Worm (Caenorhabditis elegans) whole organism, L4 larva: Measurements from ENCODE around the gene hlh-27.
A peak's percentile ranks its signal among the peaks of the same experiment; 100 is the strongest.

Experiments
- F37D6.2 ChIP-seq: sonication (generic microtip); optimal IDR thresholded peaks from 2 replicates; lab custom pipeline; 2016; ENCODE audit warnings: mild to moderate bottlenecking, missing genetic modification characterization, missing compliant biosample characterization
- R02D3.7 ChIP-seq: fragments of 150-350 bp; sonication (generic microtip); optimal IDR thresholded peaks from 3 replicates; lab custom pipeline; 2014; ENCODE audit warnings: missing biosample characterization, missing genetic modification characterization
- Y75B8A.6 ChIP-seq: fragments of 200-800 bp; sonication (Bioruptor generic); IDR thresholded peaks from 2 replicates; pipeline ENCODE4 v1.3.6; 2022; ENCODE audit warnings: missing genetic modification reagents, missing genetic modification characterization, missing compliant biosample characterization
- aha-1 ChIP-seq: fragments of 150-350 bp; peaks from one replicate; lab custom pipeline; 2014; ENCODE audit warnings: missing biosample characterization, missing genetic modification characterization
- arid-1 ChIP-seq: fragments of 200-800 bp; sonication (Bioruptor generic); conservative IDR thresholded peaks from 2 replicates; pipeline ENCODE4 v1.3.6; 2022; ENCODE audit warnings: missing genetic modification reagents, missing genetic modification characterization, missing compliant biosample characterization
- attf-4 ChIP-seq: sonication (generic microtip); optimal IDR thresholded peaks from 3 replicates; lab custom pipeline; 2017; ENCODE audit warnings: missing biosample characterization, missing genetic modification characterization
- ceh-28 ChIP-seq: fragments of 150-350 bp; optimal IDR thresholded peaks from 2 replicates; lab custom pipeline; 2014; ENCODE audit warnings: missing biosample characterization, missing genetic modification reagents, missing genetic modification characterization
- daf-19 ChIP-seq: fragments of 200-800 bp; sonication (Bioruptor generic); conservative IDR thresholded peaks from 2 replicates; pipeline ENCODE4 v1.3.6; 2022; ENCODE audit warnings: missing genetic modification characterization, missing compliant biosample characterization
- dmd-8 ChIP-seq: fragments of 200-800 bp; sonication (Bioruptor generic); IDR thresholded peaks from 2 replicates; pipeline ENCODE4 v1.3.6; 2022; ENCODE audit warnings: missing genetic modification characterization, missing compliant biosample characterization
- dmd-9 ChIP-seq: fragments of 200-800 bp; sonication (Bioruptor generic); IDR thresholded peaks from 2 replicates; pipeline ENCODE4 v1.3.6; 2022; ENCODE audit warnings: missing genetic modification reagents, missing genetic modification characterization, missing compliant biosample characterization
- dpl-1 ChIP-seq: fragments of 150-350 bp; optimal IDR thresholded peaks from 2 replicates; lab custom pipeline; 2014; ENCODE audit warnings: missing biosample characterization, missing genetic modification reagents, missing genetic modification characterization
- egl-43 ChIP-seq: fragments of 200-800 bp; sonication (Bioruptor generic); IDR thresholded peaks from 2 replicates; pipeline ENCODE4 v1.3.6; 2022; ENCODE audit warnings: missing genetic modification reagents, missing genetic modification characterization, missing compliant biosample characterization
- fos-1 ChIP-seq: fragments of 150-350 bp; optimal IDR thresholded peaks from 2 replicates; lab custom pipeline; 2014; ENCODE audit warnings: missing biosample characterization, missing genetic modification characterization
- hif-1 ChIP-seq, 2 experiments: sonication (generic microtip); optimal IDR thresholded peaks; 2 replicates each; lab custom pipeline; 2016 to 2017; ENCODE audit warnings: missing compliant biosample characterization in 2 of 2, missing genetic modification characterization in 2 of 2, missing genetic modification reagents in 2 of 2, missing genotype in 2 of 2, mild to moderate bottlenecking in 1 of 2
- hlh-11 ChIP-seq: fragments of 200-800 bp; sonication (Bioruptor generic); optimal IDR thresholded peaks from 2 replicates; lab custom pipeline; 2018; ENCODE audit warnings: mild to moderate bottlenecking, missing genetic modification characterization, missing compliant biosample characterization
- jun-1 ChIP-seq: fragments of 150-350 bp; optimal IDR thresholded peaks from 2 replicates; lab custom pipeline; 2014; ENCODE audit warnings: missing biosample characterization, missing genetic modification reagents, missing genetic modification characterization
- lim-7 ChIP-seq: fragments of 200-800 bp; sonication (Bioruptor generic); IDR thresholded peaks from 2 replicates; pipeline ENCODE4 v1.3.6; 2022; ENCODE audit warnings: missing genetic modification characterization, missing compliant biosample characterization
- lin-39 ChIP-seq: fragments of 150-350 bp; optimal IDR thresholded peaks from 2 replicates; lab custom pipeline; 2014; ENCODE audit warnings: missing biosample characterization, missing genetic modification reagents, missing genetic modification characterization
- madf-9 ChIP-seq: fragments of 200-800 bp; sonication (Bioruptor generic); conservative IDR thresholded peaks from 2 replicates; pipeline ENCODE4 v1.3.6; 2022; ENCODE audit warnings: missing genetic modification reagents, missing genetic modification characterization, missing compliant biosample characterization
- mdl-1 ChIP-seq, 2 experiments: fragments of 150-350 bp in 1 of 2; sonication (generic microtip) in 1 of 2; optimal IDR thresholded peaks; 2 replicates each; lab custom pipeline; 2014 to 2017; ENCODE audit warnings: missing biosample characterization in 2 of 2, missing genetic modification characterization in 2 of 2
- mdt-29 ChIP-seq: fragments of 200-800 bp; sonication (Bioruptor generic); IDR thresholded peaks from 2 replicates; pipeline ENCODE4 v1.3.6; 2022; ENCODE audit warnings: missing genetic modification reagents, missing genetic modification characterization, missing compliant biosample characterization
- mxl-2 ChIP-seq: fragments of 200-800 bp; sonication (Bioruptor generic); conservative IDR thresholded peaks from 2 replicates; pipeline ENCODE4 v1.3.6; 2022; ENCODE audit warnings: missing genetic modification reagents, missing genetic modification characterization, missing compliant biosample characterization
- mxl-3 ChIP-seq: fragments of 200-800 bp; sonication (Bioruptor generic); optimal IDR thresholded peaks from 2 replicates; lab custom pipeline; 2018; ENCODE audit warnings: mild to moderate bottlenecking, missing genetic modification characterization, missing compliant biosample characterization
- nhr-111 ChIP-seq: fragments of 200-800 bp; sonication (Bioruptor generic); optimal IDR thresholded peaks from 2 replicates; lab custom pipeline; 2018; ENCODE audit warnings: mild to moderate bottlenecking, missing genetic modification characterization, missing compliant biosample characterization
- nhr-237 ChIP-seq: sonication (generic microtip); optimal IDR thresholded peaks from 2 replicates; lab custom pipeline; 2017; ENCODE audit warnings: missing biosample characterization, missing genetic modification characterization
- nhr-76 ChIP-seq: fragments of 150-350 bp; optimal IDR thresholded peaks from 2 replicates; lab custom pipeline; 2014; ENCODE audit warnings: missing biosample characterization, missing genetic modification characterization
- pqm-1 ChIP-seq: sonication (generic microtip); optimal IDR thresholded peaks from 2 replicates; lab custom pipeline; 2017; ENCODE audit warnings: missing biosample characterization, missing genetic modification characterization
- spr-1 ChIP-seq: sonication (generic microtip); optimal IDR thresholded peaks from 2 replicates; lab custom pipeline; 2016; ENCODE audit warnings: mild to moderate bottlenecking, missing genetic modification characterization, missing compliant biosample characterization
- spr-3 ChIP-seq: fragments of 200-800 bp; sonication (Bioruptor generic); optimal IDR thresholded peaks from 2 replicates; lab custom pipeline; 2018; ENCODE audit warnings: mild to moderate bottlenecking, missing genetic modification characterization, missing compliant biosample characterization
- unc-130 ChIP-seq: sonication (generic microtip); optimal IDR thresholded peaks from 2 replicates; lab custom pipeline; 2016; ENCODE audit warnings: missing genetic modification reagents, missing genetic modification characterization, missing compliant biosample characterization
- zag-1 ChIP-seq: fragments of 150-350 bp; optimal IDR thresholded peaks from 2 replicates; lab custom pipeline; 2014; ENCODE audit warnings: missing biosample characterization, missing genetic modification characterization

Gene hlh-27

DNA sequence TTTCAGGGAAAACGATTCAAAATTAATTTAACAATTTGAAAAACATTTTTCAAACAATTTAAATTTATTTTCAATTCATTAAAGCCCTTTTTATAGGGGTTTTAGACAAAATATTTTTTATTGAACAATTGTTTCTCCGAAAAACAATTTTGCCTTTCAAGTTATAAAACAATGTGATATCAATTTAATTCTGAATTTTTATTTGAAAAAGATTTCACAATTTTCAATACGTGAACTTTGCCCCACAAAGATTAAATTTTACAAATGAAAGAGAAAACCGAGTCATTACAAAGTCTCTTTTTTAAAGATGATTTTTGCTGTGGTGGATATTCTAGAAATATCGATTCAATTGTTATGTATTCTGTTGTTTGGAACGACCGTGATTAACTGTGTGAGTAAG, 21.1 kb downstream of the hlh-27 start, which contains the start of gene ZK177.2:
TSS of gene ZK177.2 (plus strand) at position 301 of the 400 bp plus-strand sequence.
- no peak for TF ChIP-seq dmd-9 (GFP tag; lab: Robert Waterston, UW)
- no peak for TF ChIP-seq mxl-2
- no peak for TF ChIP-seq spr-3 (GFP tag; lab: Kevin White, UChicago)
- TF ChIP-seq daf-19 (GFP tag; lab: Robert Waterston, UW), result no peak
- no peak for TF ChIP-seq fos-1 (tag; lab: Kevin White, UChicago)
- TF ChIP-seq hlh-11 (tag; lab: Kevin White, UChicago), result no peak
- no peak for TF ChIP-seq mdt-29 (GFP tag; lab: Robert Waterston, UW)
- TF ChIP-seq ceh-28 (tag; lab: Kevin White, UChicago), result no peak

DNA sequence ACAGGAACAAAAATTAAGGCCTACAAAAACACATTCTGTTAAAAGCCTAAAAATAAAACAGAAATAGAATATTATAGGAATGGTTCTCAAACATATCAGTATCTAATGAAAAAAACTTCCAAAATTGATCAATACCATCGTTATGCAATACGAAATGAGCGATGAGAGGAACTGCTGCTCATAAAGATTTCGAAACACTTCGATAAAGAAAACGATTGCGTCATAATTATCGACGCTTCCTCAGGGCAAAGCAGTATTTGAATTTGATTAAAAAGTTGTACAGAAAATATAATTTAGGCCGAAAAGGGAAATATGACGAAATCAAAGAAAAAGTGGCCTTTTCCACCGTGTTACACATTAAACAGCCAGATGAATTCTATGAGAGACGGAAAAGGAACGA, 22.0 kb downstream of the hlh-27 start:
- TF ChIP-seq pqm-1, result no peak
- TF ChIP-seq jun-1 (tag; lab: Kevin White, UChicago), result no peak
- no peak for TF ChIP-seq hif-1 (tag; optimal IDR thresholded peaks at IDR 0.05; lab: Kevin White, UChicago)
- no peak for TF ChIP-seq lin-39
- no peak for TF ChIP-seq fos-1 (tag; lab: Kevin White, UChicago)
- no peak for TF ChIP-seq lim-7 (GFP tag; lab: Robert Waterston, UW)

DNA sequence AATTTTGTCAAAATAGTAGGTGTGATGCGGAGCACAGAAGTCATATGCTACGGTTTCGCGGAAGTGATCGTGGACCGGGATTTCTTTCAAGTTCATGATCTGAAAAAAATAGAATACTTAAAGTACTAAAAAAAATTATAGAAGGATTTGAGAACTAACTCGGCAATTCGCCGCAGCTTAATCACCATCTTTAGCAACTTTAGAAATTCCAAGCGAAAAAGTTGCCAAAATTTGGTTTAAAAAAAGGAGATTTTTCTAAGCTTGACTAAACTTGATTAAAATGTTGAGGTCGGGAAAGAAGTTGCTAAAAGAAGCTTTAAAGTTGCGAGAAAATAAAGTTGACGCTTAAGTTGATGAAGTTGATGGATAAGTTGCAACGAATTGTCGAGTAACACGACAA, 22.4 kb downstream of the hlh-27 start, which contains the start of gene ZK177.9:
TSS of gene ZK177.9 (minus strand) at position 101 of the 400 bp plus-strand sequence.
- TF ChIP-seq lim-7 (GFP tag; lab: Robert Waterston, UW) (no peak), egl-43 (GFP tag; lab: Robert Waterston, UW) (no peak), dpl-1 (GFP tag; lab: Kevin White, UChicago) (no peak), mdl-1 (tag; optimal IDR thresholded peaks at IDR 0.05; lab: Kevin White, UChicago) (no peak), attf-4 (tag; lab: Kevin White, UChicago) (no peak), nhr-76 (tag; lab: Kevin White, UChicago) (no peak), nhr-237 (tag; lab: Kevin White, UChicago) (no peak), madf-9 (GFP tag; lab: Robert Waterston, UW) (no peak), arid-1 (GFP tag; lab: Robert Waterston, UW) (no peak), spr-1 (tag; lab: Kevin White, UChicago) (no peak), unc-130 (GFP tag; lab: Kevin White, UChicago) (no peak), nhr-111 (GFP tag; lab: Kevin White, UChicago) (no peak), R02D3.7 (tag; lab: Kevin White, UChicago) (no peak), Y75B8A.6 (GFP tag; lab: Robert Waterston, UW) (no peak), dmd-8 (no peak)
- TF ChIP-seq, all 104 proteins: peak for 0

DNA sequence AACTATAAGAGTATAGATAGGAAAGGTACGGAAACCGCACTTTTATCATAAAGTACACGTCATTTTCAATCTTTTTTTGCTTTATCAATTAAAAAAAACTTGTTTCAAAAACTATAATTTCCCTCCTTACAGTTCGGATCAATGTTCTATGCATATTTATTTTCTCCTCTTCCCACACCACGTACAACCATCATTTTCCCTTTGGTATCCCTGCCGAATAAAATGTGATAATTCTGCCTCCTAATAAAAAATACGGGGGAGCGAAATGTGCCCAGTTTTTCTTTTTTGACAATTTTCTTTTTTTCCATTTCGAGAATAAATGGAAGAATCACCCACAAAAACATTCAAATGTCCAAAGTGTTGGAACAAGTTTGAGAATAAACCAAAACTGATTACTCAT, 24.5 kb downstream of the hlh-27 start, which contains the start of gene ZK177.3:
TSS of gene ZK177.3 (plus strand) at position 301 of the 400 bp plus-strand sequence.
- TF ChIP-seq mxl-3 (GFP tag; lab: Kevin White, UChicago), result no peak
- TF ChIP-seq egl-43 (GFP tag; lab: Robert Waterston, UW), result no peak
- TF ChIP-seq pqm-1, result peak; percentile 40
- TF ChIP-seq unc-130 (GFP tag; lab: Kevin White, UChicago), result no peak
- TF ChIP-seq zag-1, result no peak
- TF ChIP-seq R02D3.7 (tag; lab: Kevin White, UChicago), result no peak
- TF ChIP-seq, all 104 proteins: peak for 1

DNA sequence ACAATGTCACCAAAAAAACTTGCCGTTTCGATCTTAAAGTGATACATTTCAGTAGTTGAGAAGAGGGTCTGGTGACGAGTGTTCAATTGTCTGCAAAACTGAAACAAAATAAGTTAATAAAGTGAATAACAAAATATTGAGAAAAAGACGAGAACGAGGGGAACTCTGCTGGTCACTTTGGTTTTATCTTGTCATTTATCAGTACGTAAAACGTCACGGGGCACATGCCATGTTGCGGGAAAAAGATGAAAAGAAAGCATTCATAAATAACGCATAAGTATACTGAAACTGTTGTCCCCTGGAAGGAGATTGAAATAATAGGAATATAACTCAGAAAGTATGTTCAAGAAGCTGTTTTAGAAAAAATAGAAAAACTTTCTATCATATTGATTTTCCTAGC, 25.2 kb downstream of the hlh-27 start, which contains the start of gene sahd-1:
TSS of gene sahd-1 (minus strand) at position 100 of the 400 bp plus-strand sequence.
- TF ChIP-seq aha-1 (peak; percentile 46), F37D6.2 (tag; lab: Kevin White, UChicago) (no peak), pqm-1 (peak; percentile 40)
